Worm (Caenorhabditis elegans): ENCODE measurements around the gene oac-11.

ce11 chrII:3843305-3843704 is 17.4 kb downstream of the oac-11 start, which contains the start of the genes C17A2.7 and C17A2.3:
- no peak for TF ChIP-seq dao-5 (tag; optimal IDR thresholded peaks at IDR 0.05)
- TF ChIP-seq him-1 (tag; optimal IDR thresholded peaks at IDR 0.05): no peak
- TF ChIP-seq W03F9.2 (tag; optimal IDR thresholded peaks at IDR 0.05): no peak
